Worm (Caenorhabditis elegans) whole organism, L2 larva: ENCODE data around the gene nhr-15.

ENCODE experiments used
- alr-1 ChIP-seq: fragments of 150-350 bp; optimal IDR thresholded peaks from 2 replicates; lab custom pipeline; 2014; ENCODE audit warnings: missing biosample characterization, missing genetic modification characterization
- blmp-1 ChIP-seq: sonication (generic microtip); optimal IDR thresholded peaks from 2 replicates; lab custom pipeline; 2017; ENCODE audit warnings: missing genetic modification characterization, mild to moderate bottlenecking, missing compliant biosample characterization, antibody characterized with exemption, moderate library complexity; ENCODE audit not compliant: insufficient read depth
- ceh-82 ChIP-seq: fragments of 150-350 bp; optimal IDR thresholded peaks from 2 replicates; lab custom pipeline; 2014; ENCODE audit warnings: missing biosample characterization, missing genetic modification characterization
- egl-27 ChIP-seq: sonication (generic microtip); optimal IDR thresholded peaks from 3 replicates; lab custom pipeline; 2017; ENCODE audit warnings: missing biosample characterization, missing genetic modification reagents, missing genetic modification characterization
- elt-3 ChIP-seq: sonication (generic microtip); optimal IDR thresholded peaks from 2 replicates; lab custom pipeline; 2017; ENCODE audit warnings: missing biosample characterization, missing genetic modification characterization
- lin-11 ChIP-seq: fragments of 150-350 bp; sonication (generic microtip); optimal IDR thresholded peaks from 2 replicates; lab custom pipeline; 2014; ENCODE audit warnings: missing biosample characterization, missing genetic modification characterization, inconsistent platforms, mixed read lengths
- lin-39 ChIP-seq: fragments of 150-350 bp; optimal IDR thresholded peaks from 2 replicates; lab custom pipeline; 2014; ENCODE audit warnings: missing biosample characterization, missing genetic modification reagents, missing genetic modification characterization
- mdl-1 ChIP-seq, 2 experiments: fragments of 150-350 bp in 1 of 2; sonication (generic microtip) in 1 of 2; optimal IDR thresholded peaks; 2 replicates each; lab custom pipeline; 2017; ENCODE audit warnings: missing biosample characterization in 2 of 2, missing genetic modification characterization in 2 of 2
- nhr-237 ChIP-seq: fragments of 150-350 bp; optimal IDR thresholded peaks from 2 replicates; lab custom pipeline; 2014; ENCODE audit warnings: missing biosample characterization, missing genetic modification characterization
- snpc-4 ChIP-seq: fragments of 150-350 bp; optimal IDR thresholded peaks from 2 replicates; lab custom pipeline; 2014; ENCODE audit warnings: missing biosample characterization, missing genetic modification characterization
- unc-39 ChIP-seq: fragments of 150-350 bp; optimal IDR thresholded peaks from 2 replicates; lab custom pipeline; 2014; ENCODE audit warnings: missing biosample characterization, missing genetic modification characterization
- unc-62 ChIP-seq: fragments of 150-350 bp; optimal IDR thresholded peaks from 2 replicates; lab custom pipeline; 2014; ENCODE audit warnings: missing biosample characterization, missing genetic modification reagents, missing genetic modification characterization
- ztf-11 ChIP-seq: sonication (generic microtip); optimal IDR thresholded peaks from 2 replicates; lab custom pipeline; 2017; ENCODE audit warnings: missing biosample characterization, missing genetic modification characterization

ce11 chrV:349054-349453 lies 36.5 kb downstream of the nhr-15 start, which contains the start of gene atg-9:
- TF ChIP-seq blmp-1 (peak; percentile 23), unc-62 (no peak), ceh-82 (tag; lab: Kevin White, UChicago) (no peak), lin-39 (tag; lab: Kevin White, UChicago) (no peak), snpc-4 (tag; lab: Kevin White, UChicago) (no peak), nhr-237 (no peak), egl-27 (tag; lab: Kevin White, UChicago) (no peak), lin-11 (tag; lab: Kevin White, UChicago) (no peak), mdl-1 (tag; optimal IDR thresholded peaks at IDR 0.05; lab: Kevin White, UChicago) (peak; percentile 59 to 89), ztf-11 (tag; lab: Kevin White, UChicago) (no peak), alr-1 (tag; lab: Kevin White, UChicago) (no peak), elt-3 (no peak), unc-39 (tag; lab: Kevin White, UChicago) (no peak)
